Worm (Caenorhabditis elegans) whole organism, mixed stage, embryonic: ENCODE data around the gene C27D6.15.

ENCODE experiments used
- M03D4.4 ChIP-seq: sonication (generic microtip); optimal IDR thresholded peaks from 2 replicates; lab custom pipeline; 2017; ENCODE audit warnings: mild to moderate bottlenecking, missing genetic modification characterization, missing compliant biosample characterization
- blmp-1 ChIP-seq: fragments of 150-350 bp; optimal IDR thresholded peaks from 2 replicates; lab custom pipeline; 2014; ENCODE audit warnings: missing biosample characterization, missing genetic modification characterization
- ceh-39 ChIP-seq: fragments of 150-350 bp; optimal IDR thresholded peaks from 2 replicates; lab custom pipeline; 2014; ENCODE audit warnings: missing biosample characterization, missing genetic modification characterization
- ceh-43 ChIP-seq: fragments of 200-800 bp; sonication (Bioruptor generic); optimal IDR thresholded peaks from 2 replicates; lab custom pipeline; 2018; ENCODE audit warnings: mild to moderate bottlenecking, missing genetic modification characterization, moderate library complexity, missing compliant biosample characterization
- ceh-83 ChIP-seq: fragments of 200-800 bp; sonication (Bioruptor generic); optimal IDR thresholded peaks from 2 replicates; lab custom pipeline; 2018; ENCODE audit warnings: mild to moderate bottlenecking, missing genetic modification characterization, missing compliant biosample characterization
- ces-1 ChIP-seq: fragments of 150-350 bp; optimal IDR thresholded peaks from 2 replicates; lab custom pipeline; 2014; ENCODE audit warnings: missing biosample characterization, missing genetic modification reagents, missing genetic modification characterization
- cnd-1 ChIP-seq: fragments of 200-800 bp; sonication (Bioruptor generic); optimal IDR thresholded peaks from 2 replicates; lab custom pipeline; 2018; ENCODE audit warnings: mild to moderate bottlenecking, missing genetic modification characterization, missing compliant biosample characterization
- drap-1 ChIP-seq: fragments of 200-800 bp; sonication (Bioruptor generic); optimal IDR thresholded peaks from 3 replicates; lab custom pipeline; 2018; ENCODE audit warnings: mild to moderate bottlenecking, missing genetic modification characterization, missing compliant biosample characterization
- elt-1 ChIP-seq: sonication (generic microtip); optimal IDR thresholded peaks from 2 replicates; lab custom pipeline; 2017; ENCODE audit warnings: missing genetic modification characterization, mild to moderate bottlenecking, missing compliant biosample characterization, antibody characterized with exemption, moderate library complexity, borderline replicate concordance; ENCODE audit not compliant: insufficient read depth
- elt-3 ChIP-seq: fragments of 150-350 bp; optimal IDR thresholded peaks from 2 replicates; lab custom pipeline; 2014; ENCODE audit warnings: missing biosample characterization, missing genetic modification characterization
- flh-1 ChIP-seq: fragments of 200-800 bp; sonication (Bioruptor generic); optimal IDR thresholded peaks from 2 replicates; lab custom pipeline; 2018; ENCODE audit warnings: mild to moderate bottlenecking, missing genetic modification characterization, moderate library complexity, missing compliant biosample characterization
- ham-2 ChIP-seq: fragments of 200-800 bp; sonication (Bioruptor generic); optimal IDR thresholded peaks from 2 replicates; lab custom pipeline; 2018; ENCODE audit warnings: mild to moderate bottlenecking, missing genetic modification characterization, missing compliant biosample characterization
- hlh-1 ChIP-seq: fragments of 150-350 bp; optimal IDR thresholded peaks from 2 replicates; lab custom pipeline; 2014; ENCODE audit warnings: missing biosample characterization, missing genetic modification reagents, missing genetic modification characterization
- lsy-2 ChIP-seq: fragments of 150-350 bp; optimal IDR thresholded peaks from 2 replicates; lab custom pipeline; 2014; ENCODE audit warnings: missing biosample characterization, missing genetic modification characterization
- mab-5 ChIP-seq: fragments of 150-350 bp; optimal IDR thresholded peaks from 2 replicates; lab custom pipeline; 2014; ENCODE audit warnings: missing biosample characterization, missing genetic modification characterization
- mep-1 ChIP-seq: fragments of 150-350 bp; optimal IDR thresholded peaks from 2 replicates; lab custom pipeline; 2017; ENCODE audit warnings: missing biosample characterization, missing genetic modification reagents, missing genetic modification characterization, inconsistent platforms
- mls-2 ChIP-seq: sonication (generic microtip); optimal IDR thresholded peaks from 2 replicates; lab custom pipeline; 2016; ENCODE audit warnings: mild to moderate bottlenecking, missing genetic modification characterization, moderate library complexity, missing compliant biosample characterization
- nhr-12 ChIP-seq: fragments of 150-350 bp; optimal IDR thresholded peaks from 2 replicates; lab custom pipeline; 2014; ENCODE audit warnings: missing biosample characterization, missing genetic modification characterization
- nhr-2 ChIP-seq: fragments of 150-350 bp; optimal IDR thresholded peaks from 2 replicates; lab custom pipeline; 2014; ENCODE audit warnings: missing biosample characterization, missing genetic modification characterization
- nhr-237 ChIP-seq: fragments of 150-350 bp; optimal IDR thresholded peaks from 2 replicates; lab custom pipeline; 2014; ENCODE audit warnings: missing biosample characterization, missing genetic modification characterization
- nhr-28 ChIP-seq: fragments of 150-350 bp; optimal IDR thresholded peaks from 2 replicates; lab custom pipeline; 2014; ENCODE audit warnings: missing biosample characterization, missing genetic modification characterization
- nhr-76 ChIP-seq: sonication (generic microtip); optimal IDR thresholded peaks from 2 replicates; lab custom pipeline; 2017; ENCODE audit warnings: missing biosample characterization, missing genetic modification characterization
- pha-4 ChIP-seq: fragments of 150-350 bp; optimal IDR thresholded peaks from 2 replicates; lab custom pipeline; 2018; ENCODE audit warnings: missing biosample characterization, missing genetic modification reagents, missing genetic modification characterization
- sem-2 ChIP-seq: fragments of 200-800 bp; sonication (Bioruptor generic); optimal IDR thresholded peaks from 2 replicates; lab custom pipeline; 2018; ENCODE audit warnings: mild to moderate bottlenecking, missing genetic modification characterization, missing compliant biosample characterization
- snpc-4 ChIP-seq: fragments of 150-350 bp; optimal IDR thresholded peaks from 2 replicates; lab custom pipeline; 2014; ENCODE audit warnings: missing biosample characterization, missing genetic modification characterization
- sptf-1 ChIP-seq: sonication (generic microtip); optimal IDR thresholded peaks from 2 replicates; lab custom pipeline; 2017; ENCODE audit warnings: mild to moderate bottlenecking, missing genetic modification characterization, moderate library complexity, missing compliant biosample characterization
- tbx-8 ChIP-seq: fragments of 200-800 bp; sonication (Bioruptor generic); optimal IDR thresholded peaks from 2 replicates; lab custom pipeline; 2018; ENCODE audit warnings: mild to moderate bottlenecking, missing genetic modification characterization, moderate library complexity, missing compliant biosample characterization
- unc-39 ChIP-seq: fragments of 150-350 bp; optimal IDR thresholded peaks from 2 replicates; lab custom pipeline; 2014; ENCODE audit warnings: missing biosample characterization, missing genetic modification characterization
- unc-62 ChIP-seq: fragments of 150-350 bp; optimal IDR thresholded peaks from 2 replicates; lab custom pipeline; 2014; ENCODE audit warnings: missing biosample characterization, missing genetic modification reagents, missing genetic modification characterization
- zip-8 ChIP-seq: fragments of 150-350 bp; optimal IDR thresholded peaks from 2 replicates; lab custom pipeline; 2014; ENCODE audit warnings: missing biosample characterization, missing genetic modification characterization
- ztf-11 ChIP-seq: fragments of 150-350 bp; optimal IDR thresholded peaks from 2 replicates; lab custom pipeline; 2014; ENCODE audit warnings: missing biosample characterization, missing genetic modification characterization

The C27D6.15 gene

DNA sequence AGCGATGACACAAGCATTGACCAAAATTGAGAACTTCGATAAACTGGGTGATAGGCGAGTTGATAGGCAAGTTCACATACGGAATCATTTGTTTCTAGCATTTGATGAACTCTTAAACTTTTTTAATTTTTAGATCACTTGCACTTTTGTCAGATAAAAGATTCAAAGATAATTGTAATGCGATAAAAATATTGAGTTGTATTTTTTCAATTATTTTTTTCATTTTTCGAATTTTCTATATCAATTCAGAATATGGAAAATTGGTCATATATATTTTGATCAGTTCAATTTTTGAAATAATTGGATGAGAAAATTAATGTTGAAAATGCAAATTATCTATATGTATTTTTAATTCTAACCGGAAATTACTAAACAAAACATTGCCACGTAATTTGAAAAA is 5.0 kb upstream of the C27D6.15 start, which contains the start of gene srb-3:
TSS of gene srb-3 (minus strand) at position 101 of the 400 bp plus-strand sequence.
- TF ChIP-seq nhr-12: no peak
- TF ChIP-seq ceh-43: no peak
- TF ChIP-seq mls-2 (tag; lab: Kevin White, UChicago): no peak
- TF ChIP-seq lsy-2: no peak
- TF ChIP-seq elt-1 (tag; lab: Kevin White, UChicago): no peak
- no peak for TF ChIP-seq ham-2 (GFP tag; lab: Kevin White, UChicago)
- no peak for TF ChIP-seq flh-1 (GFP tag; lab: Kevin White, UChicago)
- no peak for TF ChIP-seq unc-39 (tag; lab: Kevin White, UChicago)
- no peak for TF ChIP-seq unc-62 (GFP tag; lab: Kevin White, UChicago)
- TF ChIP-seq zip-8 (tag; lab: Kevin White, UChicago): no peak
- no peak for TF ChIP-seq ceh-83 (GFP tag; lab: Kevin White, UChicago)
- TF ChIP-seq ces-1 (GFP tag; lab: Kevin White, UChicago): no peak
- no peak for TF ChIP-seq pha-4
- no peak for TF ChIP-seq nhr-2 (tag; lab: Kevin White, UChicago)
- TF ChIP-seq blmp-1 (tag; lab: Kevin White, UChicago): no peak
- no peak for TF ChIP-seq tbx-8 (GFP tag; lab: Kevin White, UChicago)
- no peak for TF ChIP-seq snpc-4 (tag; lab: Kevin White, UChicago)
- TF ChIP-seq M03D4.4 (tag; lab: Kevin White, UChicago): no peak
- TF ChIP-seq hlh-1: no peak

DNA sequence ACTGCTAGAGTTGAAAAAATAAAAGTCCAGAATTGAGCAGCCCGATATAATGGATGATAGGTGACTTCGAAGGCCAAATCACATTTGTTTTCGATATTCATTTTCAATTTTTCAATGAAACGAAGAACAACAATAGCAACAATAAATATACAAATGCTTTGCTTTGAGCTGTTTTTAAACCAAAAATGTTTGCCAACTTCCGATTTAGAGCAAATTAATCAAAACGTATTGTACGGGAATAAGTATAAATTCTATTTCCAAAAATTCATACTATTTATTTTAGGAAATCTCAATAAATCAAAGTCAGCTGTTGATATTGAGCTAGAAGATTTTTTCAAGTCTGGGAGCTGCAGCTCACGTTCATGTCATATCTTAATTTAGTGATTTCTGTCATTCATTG is 778 bp upstream of the C27D6.15 start, which contains the start of gene srb-1:
TSS of gene srb-1 (minus strand) at position 101 of the 400 bp plus-strand sequence.
- TF ChIP-seq blmp-1 (tag; lab: Kevin White, UChicago): no peak
- no peak for TF ChIP-seq cnd-1 (tag; lab: Kevin White, UChicago)
- TF ChIP-seq ceh-43: no peak
- TF ChIP-seq tbx-8 (GFP tag; lab: Kevin White, UChicago): no peak
- TF ChIP-seq sptf-1 (tag; lab: Kevin White, UChicago): no peak

DNA sequence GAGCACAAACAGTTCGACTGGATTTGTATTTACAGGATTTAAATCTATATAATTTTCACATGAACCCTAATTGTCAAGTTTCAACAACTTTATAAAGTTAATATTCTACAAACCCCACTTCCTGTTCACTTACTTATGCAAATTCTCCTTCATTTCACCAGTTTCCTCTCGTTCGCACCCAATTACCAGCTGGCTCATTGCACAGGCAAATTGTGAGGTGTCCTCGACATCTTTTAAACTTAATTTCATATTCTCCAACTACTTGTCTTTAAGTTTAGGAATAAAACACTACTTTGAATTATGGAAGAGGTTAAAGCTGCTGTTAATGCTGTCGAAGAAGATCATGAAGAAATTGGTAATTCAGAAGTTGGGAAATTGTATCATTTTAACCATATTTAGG is 741 bp downstream of the C27D6.15 start, which contains the start of gene C27D6.1:
TSS of gene C27D6.1 (plus strand) at position 301 of the 400 bp plus-strand sequence.
- no peak for TF ChIP-seq nhr-237
- TF ChIP-seq nhr-12: no peak
- no peak for TF ChIP-seq ceh-83 (GFP tag; lab: Kevin White, UChicago)
- no peak for TF ChIP-seq tbx-8 (GFP tag; lab: Kevin White, UChicago)
- TF ChIP-seq mep-1 (tag; lab: Kevin White, UChicago): no peak
- no peak for TF ChIP-seq unc-62 (GFP tag; lab: Kevin White, UChicago)
- no peak for TF ChIP-seq drap-1 (GFP tag; lab: Kevin White, UChicago)
- TF ChIP-seq nhr-28 (tag; lab: Kevin White, UChicago): no peak
- TF ChIP-seq snpc-4 (tag; lab: Kevin White, UChicago): no peak
- TF ChIP-seq mls-2 (tag; lab: Kevin White, UChicago): no peak
- TF ChIP-seq sptf-1 (tag; lab: Kevin White, UChicago): no peak
- no peak for TF ChIP-seq hlh-1
- TF ChIP-seq pha-4: no peak
- TF ChIP-seq M03D4.4 (tag; lab: Kevin White, UChicago): no peak
- no peak for TF ChIP-seq unc-39 (tag; lab: Kevin White, UChicago)
- no peak for TF ChIP-seq sem-2
- no peak for TF ChIP-seq blmp-1 (tag; lab: Kevin White, UChicago)
- TF ChIP-seq ceh-43: no peak

DNA sequence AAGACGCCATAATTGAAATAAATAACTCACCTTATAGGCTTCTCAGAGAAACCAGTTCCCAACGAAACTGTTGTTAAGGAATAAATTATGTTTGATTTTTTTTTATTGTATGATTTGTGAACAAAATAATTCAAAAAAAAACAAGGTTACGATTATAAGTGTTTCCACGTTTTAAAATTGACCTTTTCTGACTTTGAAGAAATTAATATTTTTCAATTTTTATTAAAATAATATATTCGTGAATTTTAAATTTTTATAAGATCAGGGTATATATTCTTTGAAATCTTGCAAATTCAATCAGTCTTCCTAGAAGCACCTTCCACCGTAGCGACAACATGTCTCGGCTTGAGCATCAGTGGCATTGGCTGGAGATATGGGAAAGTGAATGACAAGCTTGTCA is 2.7 kb downstream of the C27D6.15 start, which contains the start of gene C27D6.3:
TSS of gene C27D6.3 (minus strand) at position 101 of the 400 bp plus-strand sequence.
- TF ChIP-seq nhr-76 (tag; lab: Kevin White, UChicago) (no peak), elt-3 (tag; lab: Kevin White, UChicago) (no peak), snpc-4 (tag; lab: Kevin White, UChicago) (no peak), unc-39 (tag; lab: Kevin White, UChicago) (no peak), nhr-28 (tag; lab: Kevin White, UChicago) (no peak), lsy-2 (no peak), hlh-1 (no peak), sem-2 (no peak), ham-2 (GFP tag; lab: Kevin White, UChicago) (no peak), ceh-83 (GFP tag; lab: Kevin White, UChicago) (no peak), mls-2 (tag; lab: Kevin White, UChicago) (no peak), M03D4.4 (tag; lab: Kevin White, UChicago) (no peak), nhr-12 (no peak), drap-1 (GFP tag; lab: Kevin White, UChicago) (no peak)

DNA sequence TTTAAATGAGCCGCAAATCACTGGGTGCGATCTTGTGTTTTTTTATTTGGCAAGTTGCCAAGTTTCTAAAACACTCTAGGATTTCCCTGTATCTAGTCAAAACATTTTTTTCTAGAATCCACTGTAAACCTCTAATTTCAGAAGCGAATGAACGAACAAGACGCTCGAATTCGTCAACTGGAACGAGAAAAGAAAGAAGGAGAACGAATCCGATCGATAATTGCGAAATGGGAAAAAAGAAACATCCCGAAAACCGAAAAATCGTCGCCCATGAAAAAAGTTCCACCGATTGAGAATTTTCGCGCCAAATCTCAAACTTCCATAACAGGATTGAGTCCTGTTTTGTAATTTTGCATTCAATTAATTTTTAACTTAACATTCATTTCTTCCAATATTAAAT is 5.2 kb downstream of the C27D6.15 start:
- TF ChIP-seq unc-62 (GFP tag; lab: Kevin White, UChicago) (no peak), ceh-39 (tag; lab: Kevin White, UChicago) (no peak), mab-5 (no peak), hlh-1 (no peak), snpc-4 (tag; lab: Kevin White, UChicago) (no peak), flh-1 (GFP tag; lab: Kevin White, UChicago) (no peak), ztf-11 (tag; lab: Kevin White, UChicago) (no peak), unc-39 (tag; lab: Kevin White, UChicago) (no peak)
- TF ChIP-seq, all 35 proteins: peak for 0
